Worm (Caenorhabditis elegans) whole organism, L4 larva: ENCODE data around the gene K08F9.3.

Source experiments
- T26A8.4 ChIP-seq: fragments of 200-800 bp; sonication (Bioruptor generic); IDR thresholded peaks from 2 replicates; pipeline ENCODE4 v1.3.6; 2022; ENCODE audit warnings: missing genetic modification characterization, missing compliant biosample characterization
- Y105C5A.15 ChIP-seq: fragments of 200-800 bp; sonication (Bioruptor generic); IDR thresholded peaks from 2 replicates; pipeline ENCODE4 v1.3.6; 2022; ENCODE audit warnings: missing genetic modification characterization, missing compliant biosample characterization
- Y75B8A.6 ChIP-seq: fragments of 200-800 bp; sonication (Bioruptor generic); IDR thresholded peaks from 2 replicates; pipeline ENCODE4 v1.3.6; 2022; ENCODE audit warnings: missing genetic modification reagents, missing genetic modification characterization, missing compliant biosample characterization
- ZK337.2 ChIP-seq: fragments of 200-800 bp; sonication (Bioruptor generic); IDR thresholded peaks from 2 replicates; pipeline ENCODE4 v1.3.6; 2022; ENCODE audit warnings: missing genetic modification reagents, missing genetic modification characterization, missing compliant biosample characterization
- aly-2 ChIP-seq: sonication (generic microtip); optimal IDR thresholded peaks from 2 replicates; lab custom pipeline; 2018; ENCODE audit warnings: missing biosample characterization, missing genetic modification characterization
- arid-1 ChIP-seq: fragments of 200-800 bp; sonication (Bioruptor generic); conservative IDR thresholded peaks from 2 replicates; pipeline ENCODE4 v1.3.6; 2022; ENCODE audit warnings: missing genetic modification reagents, missing genetic modification characterization, missing compliant biosample characterization
- ceh-20 ChIP-seq: fragments of 200-800 bp; sonication (Bioruptor generic); IDR thresholded peaks from 2 replicates; pipeline ENCODE4 v1.3.6; 2022; ENCODE audit warnings: missing genetic modification reagents, missing genetic modification characterization, missing compliant biosample characterization
- ceh-44 ChIP-seq: fragments of 200-800 bp; sonication (Bioruptor generic); IDR thresholded peaks from 2 replicates; pipeline ENCODE4 v1.3.6; 2022; ENCODE audit warnings: missing genetic modification reagents, missing genetic modification characterization, missing compliant biosample characterization
- dmd-8 ChIP-seq: fragments of 200-800 bp; sonication (Bioruptor generic); IDR thresholded peaks from 2 replicates; pipeline ENCODE4 v1.3.6; 2022; ENCODE audit warnings: missing genetic modification characterization, missing compliant biosample characterization
- dmd-9 ChIP-seq: fragments of 200-800 bp; sonication (Bioruptor generic); IDR thresholded peaks from 2 replicates; pipeline ENCODE4 v1.3.6; 2022; ENCODE audit warnings: missing genetic modification reagents, missing genetic modification characterization, missing compliant biosample characterization
- dve-1 ChIP-seq: sonication (generic microtip); optimal IDR thresholded peaks from 2 replicates; lab custom pipeline; 2017; ENCODE audit warnings: antibody characterized with exemption, mild to moderate bottlenecking, missing genetic modification characterization, missing compliant biosample characterization; ENCODE audit not compliant: insufficient read depth
- egl-27 ChIP-seq: sonication (generic microtip); optimal IDR thresholded peaks from 3 replicates; lab custom pipeline; 2017; ENCODE audit warnings: missing biosample characterization, missing genetic modification reagents, missing genetic modification characterization
- egl-43 ChIP-seq: fragments of 200-800 bp; sonication (Bioruptor generic); IDR thresholded peaks from 2 replicates; pipeline ENCODE4 v1.3.6; 2022; ENCODE audit warnings: missing genetic modification reagents, missing genetic modification characterization, missing compliant biosample characterization
- fos-1 ChIP-seq: fragments of 150-350 bp; optimal IDR thresholded peaks from 2 replicates; lab custom pipeline; 2014; ENCODE audit warnings: missing biosample characterization, missing genetic modification characterization
- hlh-30 ChIP-seq: sonication (generic microtip); optimal IDR thresholded peaks from 2 replicates; lab custom pipeline; 2017; ENCODE audit warnings: antibody characterized with exemption, mild to moderate bottlenecking, missing genetic modification characterization, missing compliant biosample characterization; ENCODE audit not compliant: insufficient read depth
- hmg-1.1 ChIP-seq: fragments of 200-800 bp; sonication (Bioruptor generic); IDR thresholded peaks from 2 replicates; pipeline ENCODE4 v1.3.6; 2022; ENCODE audit warnings: missing genetic modification reagents, missing genetic modification characterization, missing compliant biosample characterization
- jun-1 ChIP-seq: fragments of 150-350 bp; optimal IDR thresholded peaks from 2 replicates; lab custom pipeline; 2014; ENCODE audit warnings: missing biosample characterization, missing genetic modification reagents, missing genetic modification characterization
- lim-7 ChIP-seq: fragments of 200-800 bp; sonication (Bioruptor generic); IDR thresholded peaks from 2 replicates; pipeline ENCODE4 v1.3.6; 2022; ENCODE audit warnings: missing genetic modification characterization, missing compliant biosample characterization
- lin-15B ChIP-seq: fragments of 150-350 bp; sonication (generic microtip); optimal IDR thresholded peaks from 3 replicates; lab custom pipeline; 2014; ENCODE audit warnings: missing biosample characterization, missing genetic modification characterization
- lin-38 ChIP-seq: fragments of 200-800 bp; sonication (Bioruptor generic); IDR thresholded peaks from 2 replicates; pipeline ENCODE4 v1.3.6; 2022; ENCODE audit warnings: missing genetic modification reagents, missing genetic modification characterization, missing compliant biosample characterization
- lin-39 ChIP-seq: fragments of 150-350 bp; optimal IDR thresholded peaks from 2 replicates; lab custom pipeline; 2014; ENCODE audit warnings: missing biosample characterization, missing genetic modification reagents, missing genetic modification characterization
- lir-3 ChIP-seq: sonication (generic microtip); optimal IDR thresholded peaks from 2 replicates; lab custom pipeline; 2016; ENCODE audit warnings: mild to moderate bottlenecking, missing genetic modification characterization, missing compliant biosample characterization
- madf-5 ChIP-seq, 2 experiments: fragments of 200-800 bp; sonication (Bioruptor generic); IDR thresholded peaks; 2 replicates each; pipeline ENCODE4 v1.3.6; 2022; ENCODE audit warnings: missing compliant biosample characterization in 2 of 2, missing genetic modification characterization in 2 of 2
- mxl-2 ChIP-seq: fragments of 200-800 bp; sonication (Bioruptor generic); conservative IDR thresholded peaks from 2 replicates; pipeline ENCODE4 v1.3.6; 2022; ENCODE audit warnings: missing genetic modification reagents, missing genetic modification characterization, missing compliant biosample characterization
- nhr-10 ChIP-seq: fragments of 150-350 bp; optimal IDR thresholded peaks from 2 replicates; lab custom pipeline; 2014; ENCODE audit warnings: missing biosample characterization, missing genetic modification characterization
- nhr-102 ChIP-seq: sonication (generic microtip); optimal IDR thresholded peaks from 2 replicates; lab custom pipeline; 2016; ENCODE audit warnings: mild to moderate bottlenecking, missing genetic modification characterization, moderate library complexity, missing compliant biosample characterization
- nhr-11 ChIP-seq: fragments of 150-350 bp; optimal IDR thresholded peaks from 2 replicates; lab custom pipeline; 2014; ENCODE audit warnings: missing biosample characterization, missing genetic modification characterization
- nhr-111 ChIP-seq: fragments of 200-800 bp; sonication (Bioruptor generic); optimal IDR thresholded peaks from 2 replicates; lab custom pipeline; 2018; ENCODE audit warnings: mild to moderate bottlenecking, missing genetic modification characterization, missing compliant biosample characterization
- nhr-237 ChIP-seq: sonication (generic microtip); optimal IDR thresholded peaks from 2 replicates; lab custom pipeline; 2017; ENCODE audit warnings: missing biosample characterization, missing genetic modification characterization
- nhr-25 ChIP-seq: sonication (generic microtip); optimal IDR thresholded peaks from 2 replicates; lab custom pipeline; 2017; ENCODE audit warnings: missing genetic modification characterization, mild to moderate bottlenecking, missing compliant biosample characterization, antibody characterized with exemption, moderate library complexity, borderline replicate concordance; ENCODE audit not compliant: insufficient read depth
- nhr-6 ChIP-seq: fragments of 150-350 bp; optimal IDR thresholded peaks from 2 replicates; lab custom pipeline; 2014; ENCODE audit warnings: missing biosample characterization, missing genetic modification characterization
- pha-4 ChIP-seq, 2 experiments: fragments of 150-350 bp in 1 of 2; fragments of 200-800 bp in 1 of 2; sonication (Bioruptor generic) in 1 of 2; IDR thresholded peaks in 1 of 2; optimal IDR thresholded peaks in 1 of 2; 2 replicates each; pipeline versions ENCODE4 v1.3.6 to Lab custom; 2014 to 2022; ENCODE audit warnings: missing genetic modification characterization in 2 of 2, missing genetic modification reagents in 2 of 2, missing biosample characterization in 1 of 2, missing compliant biosample characterization in 1 of 2
- php-3 ChIP-seq: fragments of 200-800 bp; sonication (Bioruptor generic); IDR thresholded peaks from 2 replicates; pipeline ENCODE4 v1.3.6; 2022; ENCODE audit warnings: missing genetic modification reagents, missing genetic modification characterization, missing compliant biosample characterization
- saeg-2 ChIP-seq: fragments of 200-800 bp; sonication (Bioruptor generic); IDR thresholded peaks from 2 replicates; pipeline ENCODE4 v1.3.6; 2022; ENCODE audit warnings: missing genetic modification reagents, missing genetic modification characterization, missing compliant biosample characterization
- set-16 ChIP-seq: fragments of 200-800 bp; sonication (Bioruptor generic); IDR thresholded peaks from 2 replicates; pipeline ENCODE4 v1.3.6; 2022; ENCODE audit warnings: missing genetic modification reagents, missing genetic modification characterization, missing compliant biosample characterization
- skn-1 ChIP-seq: fragments of 150-350 bp; optimal IDR thresholded peaks from 2 replicates; lab custom pipeline; 2014; ENCODE audit warnings: missing biosample characterization, missing genetic modification characterization
- spr-1 ChIP-seq: sonication (generic microtip); optimal IDR thresholded peaks from 2 replicates; lab custom pipeline; 2016; ENCODE audit warnings: mild to moderate bottlenecking, missing genetic modification characterization, missing compliant biosample characterization
- spr-3 ChIP-seq: fragments of 200-800 bp; sonication (Bioruptor generic); optimal IDR thresholded peaks from 2 replicates; lab custom pipeline; 2018; ENCODE audit warnings: mild to moderate bottlenecking, missing genetic modification characterization, missing compliant biosample characterization
- zip-11 ChIP-seq: fragments of 200-800 bp; sonication (Bioruptor generic); IDR thresholded peaks from 2 replicates; pipeline ENCODE4 v1.3.6; 2022; ENCODE audit warnings: missing genetic modification characterization, missing compliant biosample characterization
- ztf-11 ChIP-seq: fragments of 150-350 bp; optimal IDR thresholded peaks from 2 replicates; lab custom pipeline; 2014; ENCODE audit warnings: missing biosample characterization, missing genetic modification characterization

Gene K08F9.3

ce11 chrV:15099447-15099846 lies 40.9 kb upstream of the K08F9.3 start, which contains the start of gene C01G10.1:
Gene C01G10.1, plus strand, starts transcription at chrV:15099747.
- TF ChIP-seq lin-38 (GFP tag; lab: Robert Waterston, UW) (no peak), lin-39 (tag; lab: Kevin White, UChicago) (no peak), nhr-111 (GFP tag; lab: Kevin White, UChicago) (no peak), pha-4 (GFP tag; IDR thresholded peaks at IDR 0.05; lab: Robert Waterston, UW) (no peak), pha-4 (tag; optimal IDR thresholded peaks at IDR 0.05; lab: Kevin White, UChicago) (no peak), dmd-9 (GFP tag; lab: Robert Waterston, UW) (no peak), php-3 (GFP tag; lab: Robert Waterston, UW) (no peak), spr-1 (tag; lab: Kevin White, UChicago) (no peak), nhr-237 (no peak), nhr-25 (tag; lab: Kevin White, UChicago) (no peak), egl-43 (GFP tag; lab: Robert Waterston, UW) (no peak), dve-1 (tag; lab: Kevin White, UChicago) (no peak)
- TF ChIP-seq, all 104 proteins: peak for 0

- 0 out of 2 replicates have a peak, but pooled peaks have one; percentile 58 for TF ChIP-seq dmd-8 (GFP tag; lab: Robert Waterston, UW)
- TF ChIP-seq hmg-1.1 (GFP tag; lab: Robert Waterston, UW) = peak; percentile 21; the same call in 1 of the 2 replicates
- TF ChIP-seq ceh-44 (GFP tag; lab: Robert Waterston, UW) = 0 out of 2 replicates have a peak, but pooled peaks have one; percentile 37
- TF ChIP-seq lim-7 (GFP tag; lab: Robert Waterston, UW) = peak; percentile 67
- TF ChIP-seq egl-43 (GFP tag; lab: Robert Waterston, UW) = 0 out of 2 replicates have a peak, but pooled peaks have one; percentile 14
- TF ChIP-seq, all 104 proteins: peak for 5; not testable (repeated sequence) for 99
Measured at ce11 chrV:15105893-15106598, 34.3 kb upstream of the K08F9.3 start, which contains the start of gene C01G10.14. Gene C01G10.14, minus strand, starts transcription at chrV:15105943.

ce11 chrV:15109260-15109659 lies 31.1 kb upstream of the K08F9.3 start, which contains the start of gene Y75B12A.2:
Gene Y75B12A.2, plus strand, starts transcription at chrV:15109560.
- TF ChIP-seq set-16 (GFP tag; lab: Robert Waterston, UW) (no peak), T26A8.4 (GFP tag; lab: Robert Waterston, UW) (no peak), Y105C5A.15 (no peak), egl-43 (GFP tag; lab: Robert Waterston, UW) (no peak), madf-5 (GFP tag; IDR thresholded peaks at IDR 0.05; lab: Robert Waterston, UW) (no peak), skn-1 (tag; lab: Kevin White, UChicago) (no peak), nhr-10 (no peak), aly-2 (tag; lab: Kevin White, UChicago) (no peak), lin-15B (tag; lab: Kevin White, UChicago) (no peak), Y75B8A.6 (GFP tag; lab: Robert Waterston, UW) (no peak), ceh-20 (GFP tag; lab: Robert Waterston, UW) (no peak), ceh-44 (GFP tag; lab: Robert Waterston, UW) (no peak), mxl-2 (GFP tag; lab: Robert Waterston, UW) (no peak), nhr-11 (no peak), hlh-30 (tag; lab: Kevin White, UChicago) (no peak)
- TF ChIP-seq, all 104 proteins: peak for 0

- TF ChIP-seq ceh-20 (GFP tag; lab: Robert Waterston, UW) (no peak), fos-1 (tag; lab: Kevin White, UChicago) (no peak), ZK337.2 (GFP tag; lab: Robert Waterston, UW) (no peak), Y105C5A.15 (no peak), ztf-11 (tag; lab: Kevin White, UChicago) (no peak), nhr-102 (no peak), arid-1 (no peak), pha-4 (GFP tag; IDR thresholded peaks at IDR 0.05; lab: Robert Waterston, UW) (no peak), pha-4 (tag; optimal IDR thresholded peaks at IDR 0.05; lab: Kevin White, UChicago) (no peak), lir-3 (tag; lab: Kevin White, UChicago) (no peak), nhr-25 (tag; lab: Kevin White, UChicago) (no peak), jun-1 (no peak), saeg-2 (no peak), mxl-2 (GFP tag; lab: Robert Waterston, UW) (no peak), lin-39 (tag; lab: Kevin White, UChicago) (no peak), zip-11 (GFP tag; lab: Robert Waterston, UW) (no peak), spr-3 (no peak), egl-27 (tag; lab: Kevin White, UChicago) (no peak), egl-43 (GFP tag; lab: Robert Waterston, UW) (no peak), nhr-6 (tag; lab: Kevin White, UChicago) (no peak)
- TF ChIP-seq, all 104 proteins: peak for 0
Measured at ce11 chrV:15111660-15112059, 28.7 kb upstream of the K08F9.3 start, which contains the start of gene T01G5.7. Gene T01G5.7, plus strand, starts transcription at chrV:15111960.
